Fruit fly (Drosophila melanogaster) whole organism, embryonic: ENCODE measurements around the gene CG17660.

Experiments
- Abd-B ChIP-seq: fragments of 200-800 bp; sonication (Bioruptor generic); optimal IDR thresholded peaks from 2 replicates; lab custom pipeline; 2018; ENCODE audit warnings: missing biosample characterization, mild to moderate bottlenecking, missing genetic modification characterization, moderate library complexity
- Aef1 ChIP-seq: fragments of 200-800 bp; sonication (Bioruptor generic); IDR thresholded peaks from 3 replicates; pipeline ENCODE4 v1.3.6; 2022; ENCODE audit warnings: missing biosample characterization, missing genetic modification characterization
- Asciz ChIP-seq: fragments of 200-800 bp; sonication (Bioruptor generic); optimal IDR thresholded peaks from 2 replicates; lab custom pipeline; 2017; ENCODE audit warnings: missing biosample characterization, mild to moderate bottlenecking, missing genetic modification characterization, missing genetic modification reagents
- Atf3 ChIP-seq: fragments of 200-800 bp; sonication (Bioruptor generic); optimal IDR thresholded peaks from 3 replicates; lab custom pipeline; 2016; ENCODE audit warnings: missing biosample characterization, missing genetic modification characterization
- BtbVII ChIP-seq: fragments of 200-800 bp; sonication (Bioruptor generic); optimal IDR thresholded peaks from 3 replicates; lab custom pipeline; 2017; ENCODE audit warnings: missing biosample characterization, mild to moderate bottlenecking, missing genetic modification characterization
- CG10209 ChIP-seq: fragments of 200-800 bp; sonication (Bioruptor generic); optimal IDR thresholded peaks from 3 replicates; lab custom pipeline; 2017; ENCODE audit warnings: missing biosample characterization, mild to moderate bottlenecking, missing genetic modification characterization, missing genetic modification reagents
- CG11695 ChIP-seq: fragments of 200-800 bp; sonication (Bioruptor generic); IDR thresholded peaks from 3 replicates; pipeline ENCODE4 v1.3.6; 2022; ENCODE audit warnings: missing biosample characterization, missing genetic modification characterization
- CG11696 ChIP-seq: fragments of 200-800 bp; sonication (Bioruptor generic); IDR thresholded peaks from 2 replicates; pipeline ENCODE4 v1.3.6; 2022; ENCODE audit warnings: missing biosample characterization, missing genetic modification characterization
- CG14050 ChIP-seq: fragments of 200-800 bp; sonication (Bioruptor generic); IDR thresholded peaks from 3 replicates; pipeline ENCODE4 v1.3.6; 2022; ENCODE audit warnings: missing biosample characterization, missing genetic modification characterization
- CG14441 ChIP-seq: fragments of 200-800 bp; sonication (Bioruptor generic); IDR thresholded peaks from 2 replicates; pipeline ENCODE4 v1.3.6; 2022; ENCODE audit warnings: missing biosample characterization, missing genetic modification characterization
- CG14710 ChIP-seq: fragments of 200-800 bp; sonication (Bioruptor generic); optimal IDR thresholded peaks from 3 replicates; lab custom pipeline; 2019; ENCODE audit warnings: missing biosample characterization, mild to moderate bottlenecking, missing genetic modification characterization, moderate library complexity
- CG15601 ChIP-seq: fragments of 200-800 bp; sonication (Bioruptor generic); optimal IDR thresholded peaks from 3 replicates; lab custom pipeline; 2019; ENCODE audit warnings: missing biosample characterization, mild to moderate bottlenecking, missing genetic modification characterization, moderate library complexity
- CG15696 ChIP-seq: fragments of 200-800 bp; sonication (Bioruptor generic); optimal IDR thresholded peaks from 2 replicates; lab custom pipeline; 2019; ENCODE audit warnings: missing biosample characterization, mild to moderate bottlenecking, missing genetic modification characterization, moderate library complexity
- CG17385 ChIP-seq: fragments of 200-800 bp; sonication (Bioruptor generic); optimal IDR thresholded peaks from 3 replicates; lab custom pipeline; 2018; ENCODE audit warnings: missing biosample characterization, mild to moderate bottlenecking, missing genetic modification characterization
- CG17612 ChIP-seq: fragments of 200-800 bp; sonication (Bioruptor generic); IDR thresholded peaks from 2 replicates; pipeline ENCODE4 v1.3.6; 2022; ENCODE audit warnings: missing biosample characterization, missing genetic modification characterization
- CG30403 ChIP-seq: fragments of 200-800 bp; sonication (Bioruptor generic); optimal IDR thresholded peaks from 3 replicates; lab custom pipeline; 2016; ENCODE audit warnings: missing biosample characterization, missing genetic modification characterization
- CG32532 ChIP-seq: fragments of 200-800 bp; sonication (Bioruptor generic); IDR thresholded peaks from 2 replicates; pipeline ENCODE4 v1.3.6; 2022; ENCODE audit warnings: missing biosample characterization, missing genetic modification characterization
- CG3407 ChIP-seq: fragments of 200-800 bp; sonication (Bioruptor generic); optimal IDR thresholded peaks from 2 replicates; lab custom pipeline; 2018; ENCODE audit warnings: missing biosample characterization, mild to moderate bottlenecking, missing genetic modification characterization
- CG4328 ChIP-seq: fragments of 200-800 bp; sonication (Bioruptor generic); optimal IDR thresholded peaks from 3 replicates; lab custom pipeline; 2017; ENCODE audit warnings: missing biosample characterization, missing genetic modification reagents, missing genetic modification characterization
- CG5180 ChIP-seq: fragments of 200-800 bp; sonication (Bioruptor generic); optimal IDR thresholded peaks from 3 replicates; lab custom pipeline; 2017; ENCODE audit warnings: missing biosample characterization, missing genetic modification characterization, mild to moderate bottlenecking, moderate library complexity, missing genetic modification reagents
- CG5953 ChIP-seq: fragments of 200-800 bp; sonication (Bioruptor generic); IDR thresholded peaks from 2 replicates; pipeline ENCODE4 v1.3.6; 2022; ENCODE audit warnings: missing biosample characterization, missing genetic modification characterization
- CG7271 ChIP-seq: fragments of 200-800 bp; sonication (Bioruptor generic); optimal IDR thresholded peaks from 2 replicates; lab custom pipeline; 2018; ENCODE audit warnings: missing biosample characterization, mild to moderate bottlenecking, missing genetic modification characterization, moderate library complexity
- CG8089 ChIP-seq: fragments of 200-800 bp; sonication (Bioruptor generic); optimal IDR thresholded peaks from 3 replicates; lab custom pipeline; 2016; ENCODE audit warnings: missing biosample characterization, missing genetic modification characterization
- CG8924 ChIP-seq: fragments of 200-800 bp; optimal IDR thresholded peaks from 3 replicates; lab custom pipeline; 2019; ENCODE audit warnings: missing biosample characterization, mild to moderate bottlenecking, missing genetic modification characterization, moderate library complexity
- CTCF ChIP-seq: fragments of 200-800 bp; sonication (Bioruptor generic); optimal IDR thresholded peaks from 2 replicates; lab custom pipeline; 2017; ENCODE audit warnings: missing biosample characterization, mild to moderate bottlenecking, missing genetic modification characterization, moderate library complexity
- D ChIP-seq, 2 experiments: fragments of 200-800 bp in 1 of 2; fragments of >200 bp in 1 of 2; sonication (Bioruptor generic) in 1 of 2; optimal IDR thresholded peaks; 2 replicates in 1 of 2; 3 replicates in 1 of 2; lab custom pipeline; 2017; ENCODE audit warnings: mild to moderate bottlenecking in 1 of 2, missing biosample characterization in 1 of 2, missing genetic modification characterization in 1 of 2, missing genetic modification reagents in 1 of 2
- D19A ChIP-seq: fragments of 200-800 bp; optimal IDR thresholded peaks from 3 replicates; lab custom pipeline; 2019; ENCODE audit warnings: missing biosample characterization, mild to moderate bottlenecking, missing genetic modification characterization, moderate library complexity
- Dbx ChIP-seq: fragments of 200-800 bp; sonication (Bioruptor generic); IDR thresholded peaks from 3 replicates; pipeline ENCODE4 v1.3.6; 2022; ENCODE audit warnings: missing biosample characterization, missing genetic modification characterization
- Ets65A ChIP-seq: fragments of 200-800 bp; sonication (Bioruptor generic); peaks from one replicate; lab custom pipeline; 2016; ENCODE audit warnings: missing biosample characterization, missing genetic modification characterization
- HLHmδ ChIP-seq: fragments of 200-800 bp; sonication (Bioruptor generic); optimal IDR thresholded peaks from 2 replicates; lab custom pipeline; 2018; ENCODE audit warnings: missing biosample characterization, mild to moderate bottlenecking, missing genetic modification characterization, moderate library complexity
- MBD-R2 ChIP-seq: fragments of 200-800 bp; sonication (Bioruptor generic); IDR thresholded peaks from 2 replicates; pipeline ENCODE4 v1.3.6; 2022; ENCODE audit warnings: missing biosample characterization, missing genetic modification characterization
- Stat92E ChIP-seq, 3 experiments: fragments of >200 bp in 2 of 3; fragments of 200-800 bp in 1 of 3; sonication (Bioruptor generic) in 1 of 3; optimal IDR thresholded peaks; 2 replicates each; lab custom pipeline; 2017 to 2019; ENCODE audit warnings: missing biosample characterization in 3 of 3, missing genetic modification characterization in 3 of 3, mild to moderate bottlenecking in 1 of 3, moderate library complexity in 1 of 3
- ap ChIP-seq: fragments of 200-800 bp; sonication (Bioruptor generic); IDR thresholded peaks from 2 replicates; pipeline ENCODE4 v1.3.6; 2022; ENCODE audit warnings: missing biosample characterization, missing genetic modification characterization
- chif ChIP-seq, 2 experiments: fragments of 200-800 bp; sonication (Bioruptor generic); optimal IDR thresholded peaks; 3 replicates each; lab custom pipeline; 2016; ENCODE audit warnings: missing biosample characterization in 2 of 2, missing genetic modification characterization in 2 of 2
- ci ChIP-seq: fragments of 200-800 bp; sonication (Bioruptor generic); IDR thresholded peaks from 3 replicates; pipeline ENCODE4 v1.3.6; 2022; ENCODE audit warnings: missing biosample characterization, missing genetic modification characterization
- corto ChIP-seq: fragments of 200-800 bp; sonication (Bioruptor generic); optimal IDR thresholded peaks from 2 replicates; lab custom pipeline; 2016; ENCODE audit warnings: missing biosample characterization, mild to moderate bottlenecking, missing genetic modification characterization, moderate library complexity
- dysf ChIP-seq: fragments of 200-800 bp; sonication (Bioruptor generic); IDR thresholded peaks from 3 replicates; pipeline ENCODE4 v1.3.6; 2022; ENCODE audit warnings: missing biosample characterization, missing genetic modification characterization
- eve ChIP-seq, 2 experiments: fragments of >200 bp; optimal IDR thresholded peaks; 2 replicates each; lab custom pipeline; 2017; ENCODE audit warnings: missing biosample characterization in 2 of 2, missing genetic modification characterization in 2 of 2
- fu2 ChIP-seq: fragments of 200-800 bp; sonication (Bioruptor generic); optimal IDR thresholded peaks from 2 replicates; lab custom pipeline; 2016; ENCODE audit warnings: missing biosample characterization, missing genetic modification characterization
- gsb ChIP-seq: fragments of 200-800 bp; sonication (Bioruptor generic); IDR thresholded peaks from 2 replicates; pipeline ENCODE4 v1.3.6; 2022; ENCODE audit warnings: missing biosample characterization, missing genetic modification characterization
- hth ChIP-seq: fragments of >200 bp; optimal IDR thresholded peaks from 2 replicates; lab custom pipeline; 2017; ENCODE audit warnings: inconsistent platforms
- luna ChIP-seq: fragments of 200-800 bp; sonication (Bioruptor generic); optimal IDR thresholded peaks from 2 replicates; lab custom pipeline; 2016; ENCODE audit warnings: missing biosample characterization, missing genetic modification characterization
- maf-S ChIP-seq: fragments of 200-800 bp; sonication (Bioruptor generic); optimal IDR thresholded peaks from 2 replicates; lab custom pipeline; 2016; ENCODE audit warnings: missing biosample characterization, missing genetic modification characterization
- p53 ChIP-seq: fragments of 200-800 bp; sonication (Bioruptor generic); optimal IDR thresholded peaks from 2 replicates; lab custom pipeline; 2016; ENCODE audit warnings: missing biosample characterization, missing genetic modification characterization
- schlank ChIP-seq: fragments of 200-800 bp; sonication (Bioruptor generic); optimal IDR thresholded peaks from 2 replicates; lab custom pipeline; 2018; ENCODE audit warnings: missing biosample characterization, mild to moderate bottlenecking, missing genetic modification characterization
- stc ChIP-seq: fragments of 200-800 bp; sonication (Bioruptor generic); IDR thresholded peaks from 2 replicates; pipeline ENCODE4 v1.3.6; 2022; ENCODE audit warnings: missing biosample characterization, missing genetic modification characterization
- trem ChIP-seq: fragments of 200-800 bp; optimal IDR thresholded peaks from 3 replicates; lab custom pipeline; 2019; ENCODE audit warnings: missing biosample characterization, mild to moderate bottlenecking, missing genetic modification characterization, moderate library complexity
- unpg ChIP-seq: fragments of 200-800 bp; sonication (Bioruptor generic); optimal IDR thresholded peaks from 3 replicates; lab custom pipeline; 2018; ENCODE audit warnings: missing biosample characterization, mild to moderate bottlenecking, missing genetic modification characterization, moderate library complexity
- zen ChIP-seq: fragments of 200-800 bp; sonication (Bioruptor generic); optimal IDR thresholded peaks from 3 replicates; lab custom pipeline; 2018; ENCODE audit warnings: missing biosample characterization, mild to moderate bottlenecking, missing genetic modification characterization, moderate library complexity
- zfh2 ChIP-seq: fragments of 200-800 bp; sonication (Bioruptor generic); optimal IDR thresholded peaks from 2 replicates; lab custom pipeline; 2016; ENCODE audit warnings: missing biosample characterization, missing genetic modification characterization

CG17660 gene

DNA sequence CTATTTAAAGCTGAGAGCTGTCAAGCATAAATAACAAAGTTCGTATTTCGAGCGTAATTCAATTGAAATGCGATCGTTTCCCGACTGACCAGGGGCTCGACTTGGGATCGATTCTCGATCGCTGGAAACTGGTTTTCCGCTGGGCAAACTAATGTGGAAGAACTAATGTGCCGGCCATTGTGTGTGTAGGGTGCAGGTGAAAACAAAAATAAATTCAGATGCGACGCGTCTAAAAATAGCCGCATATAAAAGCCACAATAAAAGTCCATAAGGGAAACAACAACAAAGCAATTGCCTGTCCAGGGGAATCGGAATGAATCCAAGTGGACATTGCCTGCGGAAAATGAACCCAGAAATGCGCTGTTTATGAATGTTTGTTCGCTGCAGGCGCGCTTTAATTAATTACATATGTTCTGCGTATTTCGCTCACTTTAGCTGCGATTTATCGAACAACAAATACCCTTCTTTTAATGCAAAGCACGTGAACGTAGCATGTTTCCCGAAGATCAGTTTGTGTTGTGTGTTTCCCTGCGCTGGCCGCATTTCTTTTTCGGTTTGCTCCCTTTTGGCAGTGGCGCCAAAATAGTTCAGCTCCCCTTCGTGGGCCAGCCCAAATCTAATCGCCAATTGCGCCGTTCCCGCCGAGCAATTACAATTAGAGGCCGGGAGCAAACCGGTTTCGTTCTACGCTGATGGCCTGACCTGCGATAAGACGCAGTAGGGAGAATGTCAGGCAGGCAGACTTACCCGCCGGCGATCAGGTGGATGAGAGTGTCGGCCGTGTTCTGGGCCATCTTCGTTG is 13.1 kb upstream of the CG17660 start (continued):
- no peak for TF ChIP-seq CG8089 (GFP tag; lab: Kevin White, UChicago)
- TF ChIP-seq MBD-R2 (GFP tag; lab: Robert Waterston, UW): no peak
- TF ChIP-seq Asciz (GFP tag; lab: Kevin White, UChicago): peak; percentile 14
- TF ChIP-seq maf-S (GFP tag; lab: Kevin White, UChicago): no peak
- TF ChIP-seq CG7271: no peak
- no peak for TF ChIP-seq chif (GFP tag; optimal IDR thresholded peaks at IDR 0.05; lab: Kevin White, UChicago)
- TF ChIP-seq CTCF (GFP tag; lab: Kevin White, UChicago): no peak
- TF ChIP-seq CG14441: 0 out of 2 replicates have a peak, but pooled peaks have one; percentile 20
- TF ChIP-seq ci (GFP tag; lab: Robert Waterston, UW): peak; percentile 66; the same call in 2 of the 3 replicates
- TF ChIP-seq Abd-B (GFP tag; lab: Kevin White, UChicago): no peak
- TF ChIP-seq zfh2 (GFP tag; lab: Kevin White, UChicago): no peak
- no peak for TF ChIP-seq ap (GFP tag; lab: Robert Waterston, UW)
- TF ChIP-seq CG15601 (tag; lab: Kevin White, UChicago): peak; percentile 65
- TF ChIP-seq D19A: peak; percentile 85
- no peak for TF ChIP-seq corto (GFP tag; lab: Kevin White, UChicago)
- peak; percentile 21 for TF ChIP-seq zen (tag; lab: Kevin White, UChicago)
- TF ChIP-seq Ets65A: no peak
- TF ChIP-seq BtbVII (GFP tag; lab: Kevin White, UChicago): peak; percentile 43
- TF ChIP-seq CG17385 (GFP tag; lab: Kevin White, UChicago): peak; percentile 12
- TF ChIP-seq stc (GFP tag; lab: Robert Waterston, UW): no peak
- TF ChIP-seq dysf (GFP tag; lab: Robert Waterston, UW): no peak; the same call in 2 of the 3 replicates
- no peak for TF ChIP-seq Atf3 (GFP tag; lab: Kevin White, UChicago)
- TF ChIP-seq CG30403 (GFP tag; lab: Kevin White, UChicago): no peak
- TF ChIP-seq CG14710: peak; percentile 29
- no peak for TF ChIP-seq CG14050 (GFP tag; lab: Robert Waterston, UW)
- TF ChIP-seq Stat92E (GFP tag; optimal IDR thresholded peaks at IDR 0.05; lab: Kevin White, UChicago): peak in 1 of 3 experiments; percentile 11
- TF ChIP-seq CG5953: no peak
- no peak for TF ChIP-seq CG11696 (GFP tag; lab: Robert Waterston, UW)
- no peak for TF ChIP-seq Aef1
- TF ChIP-seq hth: no peak
- peak; percentile 15; the same call in 1 of the 2 replicates for TF ChIP-seq CG32532 (GFP tag; lab: Robert Waterston, UW)
- TF ChIP-seq CG17612 (GFP tag; lab: Robert Waterston, UW): no peak
- no peak for TF ChIP-seq CG5180 (GFP tag; lab: Kevin White, UChicago)
- TF ChIP-seq CG4328: peak; percentile 23
- 0 out of 3 replicates have a peak, but pooled peaks have one; percentile 8 for TF ChIP-seq Dbx (GFP tag; lab: Robert Waterston, UW)
- no peak for TF ChIP-seq CG10209
- no peak for TF ChIP-seq schlank
- peak; percentile 15 for TF ChIP-seq unpg
- peak; percentile 21 for TF ChIP-seq CG3407 (GFP tag; lab: Kevin White, UChicago)
- TF ChIP-seq p53 (GFP tag; lab: Kevin White, UChicago): no peak
- peak; percentile 9 for TF ChIP-seq HLHmδ (GFP tag; lab: Kevin White, UChicago)
- no peak for TF ChIP-seq CG11695 (GFP tag; lab: Robert Waterston, UW)
- no peak for TF ChIP-seq D (optimal IDR thresholded peaks at IDR 0.05; lab: Kevin White, UChicago)
- TF ChIP-seq D (GFP tag; optimal IDR thresholded peaks at IDR 0.05; lab: Kevin White, UChicago): peak; percentile 10
- TF ChIP-seq CG15696 (tag; lab: Kevin White, UChicago): no peak
- TF ChIP-seq gsb: no peak
- TF ChIP-seq fu2 (GFP tag; lab: Kevin White, UChicago): no peak
- TF ChIP-seq luna: no peak
- TF ChIP-seq eve (GFP tag; optimal IDR thresholded peaks at IDR 0.05; lab: Kevin White, UChicago): no peak
- no peak for TF ChIP-seq trem (tag; lab: Kevin White, UChicago)
- TF ChIP-seq CG8924 (tag; lab: Kevin White, UChicago): peak; percentile 19
